Fruit fly (Drosophila melanogaster): ENCODE results near the gene rux.
A peak's percentile ranks its signal among the peaks of the same experiment; 100 is the strongest.

Gene rux

dm6 chrX:6024638-6025037, 13.0 kb downstream of the rux start (continued):
- TF ChIP-seq CG1024 (GFP tag; IDR thresholded peaks at IDR 0.05) (0 out of 2 replicates have a peak, but pooled peaks have one; percentile 45), HmgZ (tag; optimal IDR thresholded peaks at IDR 0.05) (no peak), chif (GFP tag; optimal IDR thresholded peaks at IDR 0.05) (peak; percentile 14 to 71), gem (tag; optimal IDR thresholded peaks at IDR 0.05) (peak; percentile 76), ap (GFP tag; IDR thresholded peaks at IDR 0.05) (no peak), CG12659 (GFP tag; optimal IDR thresholded peaks at IDR 0.05) (peak; percentile 5), CG18599 (GFP tag; optimal IDR thresholded peaks at IDR 0.05) (peak; percentile 26), tx (GFP tag; optimal IDR thresholded peaks at IDR 0.05) (no peak), cas (GFP tag; IDR thresholded peaks at IDR 0.05) (no peak), klu (GFP tag; IDR thresholded peaks at IDR 0.05) (no peak), CG11504 (tag; optimal IDR thresholded peaks at IDR 0.05) (peak; percentile 21), CG2875 (GFP tag; optimal IDR thresholded peaks at IDR 0.05) (peak; percentile 41), D (optimal IDR thresholded peaks at IDR 0.05) (no peak), D (GFP tag; optimal IDR thresholded peaks at IDR 0.05) (peak; percentile 52), Antp (GFP tag; optimal IDR thresholded peaks at IDR 0.05) (peak; percentile 9), sd (tag; optimal IDR thresholded peaks at IDR 0.05) (no peak), run (tag; optimal IDR thresholded peaks at IDR 0.05) (no peak), emc (GFP tag; optimal IDR thresholded peaks at IDR 0.05) (no peak), HHEX (GFP tag; optimal IDR thresholded peaks at IDR 0.05) (no peak), Adf1 (GFP tag; IDR thresholded peaks at IDR 0.05) (no peak), CHES-1-like (GFP tag; optimal IDR thresholded peaks at IDR 0.05) (peak; percentile 16), trh (GFP tag; optimal IDR thresholded peaks at IDR 0.05) (no peak), disco-r (GFP tag; optimal IDR thresholded peaks at IDR 0.05) (no peak), CG11723 (GFP tag; optimal IDR thresholded peaks at IDR 0.05) (no peak), crp (GFP tag; optimal IDR thresholded peaks at IDR 0.05) (no peak), CG12219 (GFP tag; optimal IDR thresholded peaks at IDR 0.05) (peak; percentile 24), Dref (GFP tag; IDR thresholded peaks at IDR 0.05) (no peak), CG4404 (GFP tag; IDR thresholded peaks at IDR 0.05) (peak; percentile 47; the same call in 1 of the 2 replicates), CG4730 (GFP tag; IDR thresholded peaks at IDR 0.05) (no peak), CG16863 (GFP tag; optimal IDR thresholded peaks at IDR 0.05) (peak; percentile 47), twi (tag; optimal IDR thresholded peaks at IDR 0.05) (no peak), Bgb (GFP tag; IDR thresholded peaks at IDR 0.05; ENCODE audit: partially characterized antibody) (no peak), Vsx1 (GFP tag; optimal IDR thresholded peaks at IDR 0.05) (no peak)

dm6 chrX:6022090-6022489, 15.5 kb downstream of the rux start:
- 0 out of 2 replicates have a peak, but pooled peaks have one; percentile 12 for TF ChIP-seq Drgx (GFP tag; IDR thresholded peaks at IDR 0.05)
- peak; percentile 11 for TF ChIP-seq CG2712 (tag; optimal IDR thresholded peaks at IDR 0.05)
- TF ChIP-seq sug (tag; optimal IDR thresholded peaks at IDR 0.05): no peak
- TF ChIP-seq Trl (optimal IDR thresholded peaks at IDR 0.05): no peak
- TF ChIP-seq Trl (GFP tag; optimal IDR thresholded peaks at IDR 0.05): no peak
- peak; percentile 69 for TF ChIP-seq sens (GFP tag)
- peak in 1 of 3 experiments; percentile 25 for TF ChIP-seq lola (GFP tag; optimal IDR thresholded peaks at IDR 0.05)
- TF ChIP-seq zfh1 (GFP tag; IDR thresholded peaks at IDR 0.05): 0 out of 3 replicates have a peak, but pooled peaks have one; percentile 26
- peak; percentile 47 for TF ChIP-seq dmrt11E (tag; optimal IDR thresholded peaks at IDR 0.05)
- TF ChIP-seq Dll (GFP tag; IDR thresholded peaks at IDR 0.05; ENCODE audit: partially characterized antibody): no peak
- TF ChIP-seq ap (GFP tag; IDR thresholded peaks at IDR 0.05): no peak
- TF ChIP-seq kah (GFP tag; optimal IDR thresholded peaks at IDR 0.05): no peak
- TF ChIP-seq Jarid2 (GFP tag; optimal IDR thresholded peaks at IDR 0.05): no peak
- TF ChIP-seq grau (tag; optimal IDR thresholded peaks at IDR 0.05): peak; percentile 25
- no peak for TF ChIP-seq CG11398 (GFP tag; optimal IDR thresholded peaks at IDR 0.05)
- peak; percentile 15 for TF ChIP-seq phol (tag; optimal IDR thresholded peaks at IDR 0.05)
- TF ChIP-seq CG18262 (tag; optimal IDR thresholded peaks at IDR 0.05): peak; percentile 26
- TF ChIP-seq prd (optimal IDR thresholded peaks at IDR 0.05): no peak
- peak; percentile 54; the same call in 2 of the 3 replicates for TF ChIP-seq prd (GFP tag; IDR thresholded peaks at IDR 0.05)
- TF ChIP-seq Bgb (GFP tag; IDR thresholded peaks at IDR 0.05; ENCODE audit: partially characterized antibody): no peak
- peak in 1 of 2 experiments; percentile 2 for TF ChIP-seq bsh (GFP tag; optimal IDR thresholded peaks at IDR 0.05)

Measured in whole organism, embryonic.